Worm (Caenorhabditis elegans) whole organism, late embryonic: ENCODE data around the gene ptp-4A2.

Source experiments
- F13H6.1 ChIP-seq: sonication (generic microtip); optimal IDR thresholded peaks from 2 replicates; lab custom pipeline; 2016; ENCODE audit warnings: missing genetic modification characterization, missing compliant biosample characterization
- K02D7.2 ChIP-seq: sonication (generic microtip); optimal IDR thresholded peaks from 2 replicates; lab custom pipeline; 2017; ENCODE audit warnings: mild to moderate bottlenecking, missing genetic modification characterization, missing compliant biosample characterization
- T23F11.4 ChIP-seq: fragments of 200-800 bp; sonication (Bioruptor generic); optimal IDR thresholded peaks from 2 replicates; lab custom pipeline; 2018; ENCODE audit warnings: mild to moderate bottlenecking, missing genetic modification characterization, missing compliant biosample characterization
- ahr-1 ChIP-seq: sonication (generic microtip); optimal IDR thresholded peaks from 2 replicates; lab custom pipeline; 2016; ENCODE audit warnings: missing genetic modification characterization, missing compliant biosample characterization
- ceh-18 ChIP-seq: sonication (generic microtip); optimal IDR thresholded peaks from 2 replicates; lab custom pipeline; 2016; ENCODE audit warnings: missing genetic modification characterization, missing compliant biosample characterization
- ceh-2 ChIP-seq: sonication (generic microtip); optimal IDR thresholded peaks from 2 replicates; lab custom pipeline; 2016; ENCODE audit warnings: missing genotype, missing genetic modification characterization, missing compliant biosample characterization
- ceh-22 ChIP-seq: sonication (generic microtip); optimal IDR thresholded peaks from 2 replicates; lab custom pipeline; 2017; ENCODE audit warnings: missing biosample characterization, missing genetic modification characterization
- ceh-30 ChIP-seq: fragments of 150-350 bp; optimal IDR thresholded peaks from 2 replicates; lab custom pipeline; 2014; ENCODE audit warnings: missing biosample characterization, missing genetic modification characterization
- ceh-45 ChIP-seq: fragments of 200-800 bp; sonication (Bioruptor generic); IDR thresholded peaks from 2 replicates; pipeline ENCODE4 v1.3.6; 2022; ENCODE audit warnings: missing genetic modification reagents, missing genetic modification characterization, missing compliant biosample characterization
- dmd-4 ChIP-seq: sonication (generic microtip); optimal IDR thresholded peaks from 2 replicates; lab custom pipeline; 2016; ENCODE audit warnings: borderline replicate concordance, missing genetic modification characterization, missing compliant biosample characterization
- dve-1 ChIP-seq: sonication (generic microtip); optimal IDR thresholded peaks from 2 replicates; lab custom pipeline; 2017; ENCODE audit warnings: antibody characterized with exemption, mild to moderate bottlenecking, missing genetic modification characterization, missing compliant biosample characterization
- elt-2 ChIP-seq: sonication (generic microtip); optimal IDR thresholded peaks from 2 replicates; lab custom pipeline; 2016; ENCODE audit warnings: missing genetic modification reagents, missing genetic modification characterization, missing compliant biosample characterization
- elt-4 ChIP-seq: sonication (generic microtip); optimal IDR thresholded peaks from 2 replicates; lab custom pipeline; 2016; ENCODE audit warnings: missing genetic modification characterization, missing compliant biosample characterization
- ets-4 ChIP-seq: sonication (generic microtip); optimal IDR thresholded peaks from 2 replicates; lab custom pipeline; 2016; ENCODE audit warnings: missing genetic modification characterization, missing compliant biosample characterization
- eyg-1 ChIP-seq: sonication (generic microtip); optimal IDR thresholded peaks from 2 replicates; lab custom pipeline; 2016; ENCODE audit warnings: missing genotype, missing genetic modification characterization, missing compliant biosample characterization
- fax-1 ChIP-seq: sonication (generic microtip); optimal IDR thresholded peaks from 2 replicates; lab custom pipeline; 2016; ENCODE audit warnings: missing genotype, missing genetic modification characterization, missing compliant biosample characterization
- fkh-10 ChIP-seq: fragments of 150-350 bp; optimal IDR thresholded peaks from 2 replicates; lab custom pipeline; 2014; ENCODE audit warnings: missing biosample characterization, missing genetic modification reagents, missing genetic modification characterization
- hlh-13 ChIP-seq: fragments of 200-800 bp; sonication (Bioruptor generic); optimal IDR thresholded peaks from 2 replicates; lab custom pipeline; 2018; ENCODE audit warnings: mild to moderate bottlenecking, missing genetic modification characterization, missing compliant biosample characterization
- hlh-15 ChIP-seq: sonication (generic microtip); optimal IDR thresholded peaks from 2 replicates; lab custom pipeline; 2016; ENCODE audit warnings: missing genetic modification characterization, missing compliant biosample characterization
- hlh-30 ChIP-seq: sonication (generic microtip); optimal IDR thresholded peaks from 2 replicates; lab custom pipeline; 2017; ENCODE audit warnings: antibody characterized with exemption, missing genetic modification characterization, missing compliant biosample characterization; ENCODE audit not compliant: insufficient read depth
- hlh-8 ChIP-seq: sonication (generic microtip); optimal IDR thresholded peaks from 2 replicates; lab custom pipeline; 2016; ENCODE audit warnings: missing genotype, missing genetic modification characterization, missing compliant biosample characterization
- lin-11 ChIP-seq: fragments of 200-800 bp; sonication (Bioruptor generic); optimal IDR thresholded peaks from 2 replicates; lab custom pipeline; 2018; ENCODE audit warnings: mild to moderate bottlenecking, missing genetic modification characterization, missing compliant biosample characterization
- madf-2 ChIP-seq: sonication (generic microtip); optimal IDR thresholded peaks from 2 replicates; lab custom pipeline; 2017; ENCODE audit warnings: missing genetic modification characterization, missing compliant biosample characterization
- nfya-1 ChIP-seq: sonication (generic microtip); optimal IDR thresholded peaks from 2 replicates; lab custom pipeline; 2017; ENCODE audit warnings: missing genetic modification characterization, mild to moderate bottlenecking, missing compliant biosample characterization, antibody characterized with exemption, moderate library complexity
- nhr-11 ChIP-seq: fragments of 150-350 bp; optimal IDR thresholded peaks from 2 replicates; lab custom pipeline; 2014; ENCODE audit warnings: missing biosample characterization, missing genetic modification characterization
- npax-4 ChIP-seq: sonication (generic microtip); optimal IDR thresholded peaks from 2 replicates; lab custom pipeline; 2016; ENCODE audit warnings: missing genetic modification characterization, missing compliant biosample characterization
- odd-2 ChIP-seq: sonication (generic microtip); optimal IDR thresholded peaks from 2 replicates; lab custom pipeline; 2017; ENCODE audit warnings: antibody characterized with exemption, mild to moderate bottlenecking, missing genetic modification characterization, missing compliant biosample characterization
- pat-9 ChIP-seq: fragments of 200-800 bp; sonication (Bioruptor generic); optimal IDR thresholded peaks from 2 replicates; lab custom pipeline; 2018; ENCODE audit warnings: mild to moderate bottlenecking, missing genetic modification characterization, moderate library complexity, missing compliant biosample characterization
- pax-1 ChIP-seq: fragments of 150-350 bp; optimal IDR thresholded peaks from 2 replicates; lab custom pipeline; 2014; ENCODE audit warnings: missing biosample characterization, missing genetic modification characterization
- pha-4 ChIP-seq: fragments of 150-350 bp; optimal IDR thresholded peaks from 2 replicates; lab custom pipeline; 2018; ENCODE audit warnings: missing biosample characterization, missing genetic modification reagents, missing genetic modification characterization
- ref-2 ChIP-seq: sonication (generic microtip); optimal IDR thresholded peaks from 2 replicates; lab custom pipeline; 2016; ENCODE audit warnings: missing genetic modification characterization, missing compliant biosample characterization
- sdc-2 ChIP-seq: sonication (generic microtip); optimal IDR thresholded peaks from 2 replicates; lab custom pipeline; 2016; ENCODE audit warnings: missing genotype, missing genetic modification characterization, missing compliant biosample characterization
- sox-2 ChIP-seq: fragments of 200-800 bp; sonication (Bioruptor generic); IDR thresholded peaks from 2 replicates; pipeline ENCODE4 v1.3.6; 2022; ENCODE audit warnings: missing genetic modification reagents, missing genetic modification characterization, missing compliant biosample characterization
- syd-9 ChIP-seq: sonication (generic microtip); optimal IDR thresholded peaks from 2 replicates; lab custom pipeline; 2016; ENCODE audit warnings: mild to moderate bottlenecking, missing genetic modification characterization, moderate library complexity, missing compliant biosample characterization
- unc-3 ChIP-seq, 2 experiments: fragments of 200-800 bp in 1 of 2; sonication (Bioruptor generic) in 1 of 2; sonication (generic microtip) in 1 of 2; conservative IDR thresholded peaks in 1 of 2; optimal IDR thresholded peaks in 1 of 2; 2 replicates each; pipeline versions ENCODE4 v1.3.6 to Lab custom; 2016 to 2022; ENCODE audit warnings: missing compliant biosample characterization in 2 of 2, missing genetic modification characterization in 2 of 2, missing genetic modification reagents in 1 of 2
- unc-42 ChIP-seq: sonication (generic microtip); optimal IDR thresholded peaks from 2 replicates; lab custom pipeline; 2016; ENCODE audit warnings: missing genotype, missing genetic modification characterization, missing compliant biosample characterization
- unc-55 ChIP-seq: sonication (generic microtip); optimal IDR thresholded peaks from 2 replicates; lab custom pipeline; 2017; ENCODE audit warnings: missing biosample characterization, missing genetic modification reagents, missing genetic modification characterization
- unc-86 ChIP-seq: sonication (generic microtip); optimal IDR thresholded peaks from 2 replicates; lab custom pipeline; 2016; ENCODE audit warnings: missing genetic modification characterization, missing compliant biosample characterization
- zip-5 ChIP-seq: sonication (generic microtip); optimal IDR thresholded peaks from 2 replicates; lab custom pipeline; 2016; ENCODE audit warnings: missing genetic modification characterization, missing compliant biosample characterization
- ztf-16 ChIP-seq: sonication (generic microtip); optimal IDR thresholded peaks from 2 replicates; lab custom pipeline; 2017; ENCODE audit warnings: missing genetic modification characterization, missing compliant biosample characterization

Gene ptp-4A2

DNA sequence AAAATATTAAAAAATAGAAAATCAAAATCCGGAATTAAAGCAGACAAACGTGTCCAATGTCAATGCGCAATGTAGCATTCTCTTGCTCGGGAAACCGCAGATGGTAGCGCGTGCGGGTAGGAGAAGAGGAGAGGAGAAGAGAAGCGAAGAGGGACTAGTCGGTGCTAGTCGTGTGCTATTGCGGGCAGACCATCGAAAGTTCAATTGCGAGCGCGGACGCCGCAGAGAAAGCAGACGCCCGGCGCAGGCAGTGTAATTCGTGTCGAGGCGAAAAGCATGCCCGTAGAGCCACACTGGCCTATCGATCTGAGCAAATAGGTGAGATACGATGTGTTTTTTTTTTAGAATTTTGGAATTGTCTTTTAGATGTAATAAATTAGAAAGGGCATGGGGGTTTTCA, 2.6 kb upstream of the ptp-4A2 start (continued):
- no peak for TF ChIP-seq sdc-2 (tag; lab: Kevin White, UChicago)
- TF ChIP-seq ceh-45 (GFP tag; lab: Robert Waterston, UW) = no peak
- TF ChIP-seq nfya-1 (tag; lab: Kevin White, UChicago) = peak; percentile 57
- no peak for TF ChIP-seq hlh-15
- peak; percentile 16 for TF ChIP-seq ceh-2 (tag; lab: Kevin White, UChicago)
- peak; percentile 23 for TF ChIP-seq unc-55 (GFP tag; lab: Kevin White, UChicago)
- TF ChIP-seq pha-4 = no peak
- TF ChIP-seq pat-9 = no peak
- no peak for TF ChIP-seq unc-3 (GFP tag; conservative IDR thresholded peaks at IDR 0.05; lab: Robert Waterston, UW)
- no peak for TF ChIP-seq unc-3 (tag; optimal IDR thresholded peaks at IDR 0.05; lab: Kevin White, UChicago)

DNA sequence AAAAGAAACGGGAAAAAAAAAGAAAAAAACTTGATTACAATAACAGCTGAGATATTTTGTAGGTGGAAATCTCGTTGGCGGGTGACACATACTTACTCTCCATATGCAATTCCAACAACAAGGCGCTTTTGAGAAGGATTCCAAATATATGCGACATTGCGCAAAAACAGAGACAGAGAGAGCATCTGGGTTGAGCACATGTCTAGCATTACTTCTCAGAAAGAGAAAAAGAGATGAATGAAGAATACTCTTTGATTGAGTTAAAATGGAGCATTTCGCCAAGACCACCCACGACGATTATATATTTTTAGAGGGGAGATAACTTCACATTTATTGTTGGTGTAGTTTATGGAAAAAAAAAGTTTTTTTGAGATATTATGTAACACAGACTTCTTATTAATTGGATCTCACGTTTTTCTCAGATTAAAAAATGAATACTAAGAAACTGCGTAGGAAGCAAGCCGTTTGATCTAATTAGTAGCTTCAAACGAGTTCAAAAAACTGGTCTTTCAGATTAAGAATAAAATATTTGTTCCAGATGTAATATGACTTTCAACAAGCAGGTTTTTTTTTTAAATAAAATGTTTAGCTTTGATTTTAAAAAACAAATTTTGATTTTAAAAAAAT, 2.0 kb upstream of the ptp-4A2 start:
- TF ChIP-seq pha-4 = no peak
- TF ChIP-seq nfya-1 (tag; lab: Kevin White, UChicago) = no peak
- TF ChIP-seq pax-1 (tag; lab: Kevin White, UChicago) = no peak
- TF ChIP-seq unc-42 (tag; lab: Kevin White, UChicago) = peak; percentile 38
- TF ChIP-seq zip-5 = no peak
- TF ChIP-seq sox-2 (GFP tag; lab: Robert Waterston, UW) = no peak

DNA sequence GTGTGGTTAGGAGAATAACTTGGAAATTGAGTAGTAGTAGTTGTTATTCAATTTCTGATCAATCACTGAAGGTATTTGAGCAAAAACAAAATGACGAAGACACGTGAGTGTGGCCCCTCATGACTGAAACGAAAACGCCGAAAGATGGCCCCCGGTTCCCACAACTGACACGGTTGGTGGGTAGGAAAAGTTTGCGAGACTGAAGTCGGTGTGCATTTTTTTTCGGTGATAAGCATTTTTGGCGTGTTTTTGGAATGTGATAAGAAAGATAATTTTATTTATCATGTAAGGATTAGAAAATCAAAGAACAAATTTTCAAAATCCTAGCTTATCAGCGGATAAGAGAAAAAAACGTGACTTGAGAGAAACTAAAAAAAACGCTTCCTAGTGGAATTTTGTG, 960 bp upstream of the ptp-4A2 start:
- peak; percentile 35 for TF ChIP-seq elt-2 (tag; lab: Kevin White, UChicago)
- no peak for TF ChIP-seq hlh-8
- TF ChIP-seq ceh-2 (tag; lab: Kevin White, UChicago) = no peak
- TF ChIP-seq ceh-18 = no peak
- no peak for TF ChIP-seq madf-2
- TF ChIP-seq hlh-15 = no peak
- TF ChIP-seq unc-86 (tag; lab: Kevin White, UChicago) = no peak
- no peak for TF ChIP-seq ets-4 (tag; lab: Kevin White, UChicago)
- TF ChIP-seq, all 69 proteins: peak for 1

ce11 chrX:3942267-3942666, 846 bp downstream of the ptp-4A2 start, which contains the start of gene T19D2.13:
Gene T19D2.13, minus strand, starts transcription at chrX:3942367.
- TF ChIP-seq dmd-4 (tag; lab: Kevin White, UChicago) (no peak), npax-4 (no peak), hlh-13 (GFP tag; lab: Kevin White, UChicago) (no peak), sdc-2 (tag; lab: Kevin White, UChicago) (no peak), lin-11 (no peak), ahr-1 (tag; lab: Kevin White, UChicago) (no peak), ztf-16 (tag; lab: Kevin White, UChicago) (no peak), hlh-8 (no peak), K02D7.2 (tag; lab: Kevin White, UChicago) (no peak), hlh-30 (tag; lab: Kevin White, UChicago) (no peak), fkh-10 (no peak), ceh-22 (no peak), ceh-30 (tag; lab: Kevin White, UChicago) (no peak)

DNA sequence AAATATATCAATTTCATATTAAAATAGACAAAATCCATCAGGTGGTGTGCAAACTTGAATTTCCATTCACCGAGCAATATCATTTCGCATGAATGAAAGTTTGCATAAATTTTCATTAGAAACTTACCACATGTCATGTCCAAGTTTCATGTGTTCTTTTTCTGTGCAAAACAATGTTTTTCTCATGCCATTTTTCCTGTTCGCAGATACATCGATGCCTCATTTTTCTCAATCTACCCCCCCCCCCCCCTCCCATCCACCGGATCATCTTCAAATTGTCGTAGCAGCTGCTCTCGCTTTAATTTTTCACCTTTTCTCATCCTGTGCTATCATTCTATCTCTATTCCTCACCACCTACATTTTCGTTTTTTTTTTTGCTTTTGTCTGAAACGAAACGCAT, 4.2 kb downstream of the ptp-4A2 start, which contains the start of gene T19D2.3:
T19D2.3 (plus strand) TSS at position 301 of the 400 bp plus-strand sequence.
- no peak for TF ChIP-seq elt-4 (tag; lab: Kevin White, UChicago)
- TF ChIP-seq ceh-45 (GFP tag; lab: Robert Waterston, UW) = no peak
- TF ChIP-seq fax-1 (tag; lab: Kevin White, UChicago) = no peak
- TF ChIP-seq pat-9 = no peak
- TF ChIP-seq zip-5 = no peak
- TF ChIP-seq syd-9 (tag; lab: Kevin White, UChicago) = no peak
- TF ChIP-seq dve-1 (tag; lab: Kevin White, UChicago) = no peak
- no peak for TF ChIP-seq ceh-18
- no peak for TF ChIP-seq nhr-11 (tag; lab: Kevin White, UChicago)
- TF ChIP-seq T23F11.4 (GFP tag; lab: Kevin White, UChicago) = no peak
- no peak for TF ChIP-seq ref-2 (tag; lab: Kevin White, UChicago)
- no peak for TF ChIP-seq npax-4
- TF ChIP-seq eyg-1 = no peak
- no peak for TF ChIP-seq F13H6.1
- TF ChIP-seq odd-2 = no peak
